Worm (Caenorhabditis elegans): ENCODE measurements around the gene R01B10.3.

R01B10.3 gene

ce11 chrV:6017630-6018029, 27.3 kb downstream of the R01B10.3 start, which contains the start of the genes rpt-2 and aps-1 (continued):
- TF ChIP-seq drap-1 (GFP tag; optimal IDR thresholded peaks at IDR 0.05) = no peak
- no peak for TF ChIP-seq ceh-83 (GFP tag; optimal IDR thresholded peaks at IDR 0.05)
- TF ChIP-seq lsy-2 (tag; optimal IDR thresholded peaks at IDR 0.05) = peak; percentile 66
- TF ChIP-seq M03D4.4 (tag; optimal IDR thresholded peaks at IDR 0.05) = no peak
- no peak for TF ChIP-seq sptf-1 (tag; optimal IDR thresholded peaks at IDR 0.05)
- no peak for TF ChIP-seq tbx-8 (GFP tag; optimal IDR thresholded peaks at IDR 0.05)
- peak; percentile 45 for TF ChIP-seq unc-62 (GFP tag; optimal IDR thresholded peaks at IDR 0.05)
- TF ChIP-seq elt-3 (tag; optimal IDR thresholded peaks at IDR 0.05) = no peak
- no peak for TF ChIP-seq nhr-28 (tag; optimal IDR thresholded peaks at IDR 0.05)
- peak; percentile 80 for TF ChIP-seq pha-4 (tag; optimal IDR thresholded peaks at IDR 0.05)
- TF ChIP-seq cnd-1 (tag; optimal IDR thresholded peaks at IDR 0.05) = no peak
- TF ChIP-seq flh-1 (GFP tag; optimal IDR thresholded peaks at IDR 0.05) = no peak
- no peak for TF ChIP-seq snpc-4 (tag; optimal IDR thresholded peaks at IDR 0.05)
- TF ChIP-seq ztf-11 (tag; optimal IDR thresholded peaks at IDR 0.05) = no peak

DNA sequence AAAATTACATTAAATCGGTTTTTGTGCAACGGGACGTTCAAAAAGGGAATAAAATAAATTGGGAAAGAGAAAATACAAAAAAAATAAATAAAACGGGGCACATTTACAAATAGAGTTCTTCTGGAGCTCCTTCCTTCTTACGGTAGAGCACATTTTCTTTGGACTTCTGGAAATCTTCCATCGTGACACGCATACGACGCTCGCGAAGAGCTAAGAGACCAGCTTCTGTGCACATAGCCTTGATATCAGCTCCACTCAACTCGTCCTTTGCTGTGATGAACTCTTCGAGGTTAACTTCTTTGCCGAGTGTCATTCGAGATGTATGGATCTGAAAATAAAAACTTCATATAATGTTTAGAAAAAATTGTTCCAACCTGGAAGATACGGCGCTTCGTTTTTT, 28.8 kb downstream of the R01B10.3 start:
- no peak for TF ChIP-seq pha-4 (tag; optimal IDR thresholded peaks at IDR 0.05)
- no peak for TF ChIP-seq unc-120 (tag; optimal IDR thresholded peaks at IDR 0.05; ENCODE audit: poor library complexity, severe bottlenecking)
- no peak for TF ChIP-seq ces-1 (GFP tag; optimal IDR thresholded peaks at IDR 0.05)
- no peak for TF ChIP-seq drap-1 (GFP tag; optimal IDR thresholded peaks at IDR 0.05)
- no peak for TF ChIP-seq mep-1 (tag; optimal IDR thresholded peaks at IDR 0.05)
- TF ChIP-seq bed-3 (GFP tag; optimal IDR thresholded peaks at IDR 0.05) = no peak
- no peak for TF ChIP-seq nhr-237 (tag; optimal IDR thresholded peaks at IDR 0.05)
- TF ChIP-seq mls-2 (tag; optimal IDR thresholded peaks at IDR 0.05) = no peak
- TF ChIP-seq nhr-2 (tag; optimal IDR thresholded peaks at IDR 0.05) = no peak
- no peak for TF ChIP-seq M03D4.4 (tag; optimal IDR thresholded peaks at IDR 0.05)
- TF ChIP-seq lin-13 (tag; optimal IDR thresholded peaks at IDR 0.05) = no peak

DNA sequence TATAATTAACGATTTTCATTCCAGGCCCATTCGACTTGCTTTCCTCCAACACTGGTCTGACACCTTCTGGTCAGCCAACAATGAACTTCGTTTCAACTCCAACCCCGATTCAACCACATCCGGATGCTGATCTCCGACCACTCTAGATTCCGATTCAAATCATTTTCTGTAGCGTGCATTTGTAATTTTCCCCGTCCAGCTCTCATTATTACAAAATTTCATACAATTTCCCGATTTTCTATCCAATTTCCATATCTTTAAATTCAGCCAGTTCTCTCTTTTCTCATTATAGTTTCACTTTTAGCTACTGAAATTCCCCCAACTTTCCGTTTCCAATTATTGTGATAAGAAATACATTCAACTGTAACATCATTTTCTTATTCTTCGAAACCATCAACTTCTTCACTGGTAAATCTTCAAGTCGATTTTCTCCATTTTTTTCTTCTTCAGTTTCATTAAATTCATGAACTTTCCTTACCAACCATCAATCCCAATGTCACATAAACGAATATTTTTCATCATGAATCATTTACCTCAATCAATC, 29.3 kb downstream of the R01B10.3 start:
- no peak for TF ChIP-seq nhr-12 (tag; optimal IDR thresholded peaks at IDR 0.05)
- no peak for TF ChIP-seq elt-1 (tag; optimal IDR thresholded peaks at IDR 0.05; ENCODE audit: borderline replicate concordance, insufficient read depth)
- TF ChIP-seq tbx-8 (GFP tag; optimal IDR thresholded peaks at IDR 0.05) = no peak
- TF ChIP-seq snpc-4 (tag; optimal IDR thresholded peaks at IDR 0.05) = no peak

ce11 chrV:6012401-6012800, 32.5 kb downstream of the R01B10.3 start:
- TF ChIP-seq nhr-2 (tag; optimal IDR thresholded peaks at IDR 0.05) (no peak), cnd-1 (tag; optimal IDR thresholded peaks at IDR 0.05) (no peak), blmp-1 (tag; optimal IDR thresholded peaks at IDR 0.05) (no peak), ceh-39 (tag; optimal IDR thresholded peaks at IDR 0.05) (no peak), nhr-76 (tag; optimal IDR thresholded peaks at IDR 0.05) (no peak), lsy-2 (tag; optimal IDR thresholded peaks at IDR 0.05) (no peak), nhr-28 (tag; optimal IDR thresholded peaks at IDR 0.05) (no peak), lin-32 (GFP tag; optimal IDR thresholded peaks at IDR 0.05) (no peak), flh-1 (GFP tag; optimal IDR thresholded peaks at IDR 0.05) (no peak), hlh-1 (tag; optimal IDR thresholded peaks at IDR 0.05) (no peak), ces-1 (GFP tag; optimal IDR thresholded peaks at IDR 0.05) (no peak), M03D4.4 (tag; optimal IDR thresholded peaks at IDR 0.05) (no peak), elt-3 (tag; optimal IDR thresholded peaks at IDR 0.05) (no peak)

DNA sequence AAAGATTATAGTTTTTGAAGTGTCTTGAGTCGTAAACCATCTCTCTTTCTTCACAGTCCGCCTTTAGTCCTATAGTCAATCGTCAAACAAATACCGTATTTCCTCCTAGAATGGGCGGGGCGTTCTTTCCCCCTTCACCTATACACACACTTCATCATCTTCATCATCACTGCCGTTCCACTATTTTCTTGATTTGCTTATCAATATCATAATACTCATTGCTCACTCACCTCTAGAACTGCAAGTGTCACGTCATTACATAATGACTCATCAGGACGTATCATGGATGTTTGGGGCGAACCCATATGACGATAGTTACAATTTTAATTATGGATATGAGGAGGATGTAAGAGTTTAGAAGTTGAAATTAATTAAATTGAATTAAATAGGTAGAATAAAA, 34.3 kb downstream of the R01B10.3 start:
- no peak for TF ChIP-seq mab-5 (tag; optimal IDR thresholded peaks at IDR 0.05)
- TF ChIP-seq M03D4.4 (tag; optimal IDR thresholded peaks at IDR 0.05) = no peak
- TF ChIP-seq unc-120 (tag; optimal IDR thresholded peaks at IDR 0.05; ENCODE audit: poor library complexity, severe bottlenecking) = no peak
- TF ChIP-seq tbx-8 (GFP tag; optimal IDR thresholded peaks at IDR 0.05) = no peak
- no peak for TF ChIP-seq hlh-1 (tag; optimal IDR thresholded peaks at IDR 0.05)
- no peak for TF ChIP-seq sem-2 (GFP tag; optimal IDR thresholded peaks at IDR 0.05)
- no peak for TF ChIP-seq pha-4 (tag; optimal IDR thresholded peaks at IDR 0.05)
- no peak for TF ChIP-seq unc-39 (tag; optimal IDR thresholded peaks at IDR 0.05)
